Worm (Caenorhabditis elegans) whole organism, L3 larva: Measurements from ENCODE around the gene sra-29.
A peak's percentile ranks its signal among the peaks of the same experiment; 100 is the strongest.

Source experiments
- R02D3.7 ChIP-seq: fragments of 150-350 bp; optimal IDR thresholded peaks from 2 replicates; lab custom pipeline; 2014; ENCODE audit warnings: missing biosample characterization, missing genetic modification characterization
- ZK546.5 ChIP-seq: sonication (generic microtip); optimal IDR thresholded peaks from 2 replicates; lab custom pipeline; 2017; ENCODE audit warnings: missing biosample characterization, missing genetic modification characterization
- aly-2 ChIP-seq: fragments of 150-350 bp; optimal IDR thresholded peaks from 2 replicates; lab custom pipeline; 2014; ENCODE audit warnings: missing biosample characterization, missing genetic modification characterization
- ama-1 ChIP-seq: fragments of 150-350 bp; optimal IDR thresholded peaks from 2 replicates; lab custom pipeline; 2018
- ceh-28 ChIP-seq: fragments of 150-350 bp; optimal IDR thresholded peaks from 2 replicates; lab custom pipeline; 2014; ENCODE audit warnings: missing biosample characterization, missing genetic modification reagents, missing genetic modification characterization
- egl-5 ChIP-seq: fragments of 150-350 bp; optimal IDR thresholded peaks from 2 replicates; lab custom pipeline; 2017; ENCODE audit warnings: missing biosample characterization, missing genetic modification reagents, missing genetic modification characterization, inconsistent platforms
- elt-2 ChIP-seq: sonication (generic microtip); optimal IDR thresholded peaks from 2 replicates; lab custom pipeline; 2016; ENCODE audit warnings: missing genetic modification reagents, mild to moderate bottlenecking, missing genetic modification characterization, missing compliant biosample characterization
- elt-3 ChIP-seq, 3 experiments: fragments of 150-350 bp in 1 of 3; sonication (generic microtip) in 2 of 3; optimal IDR thresholded peaks; 2 replicates in 2 of 3; 4 replicates in 1 of 3; lab custom pipeline; 2014 to 2017; ENCODE audit warnings: missing biosample characterization in 3 of 3, missing genetic modification characterization in 3 of 3
- fos-1 ChIP-seq: fragments of 150-350 bp; optimal IDR thresholded peaks from 2 replicates; lab custom pipeline; 2014; ENCODE audit warnings: missing biosample characterization, missing genetic modification characterization
- hmg-11 ChIP-seq: sonication (generic microtip); optimal IDR thresholded peaks from 2 replicates; lab custom pipeline; 2016; ENCODE audit warnings: missing genetic modification characterization, missing compliant biosample characterization
- jun-1 ChIP-seq: fragments of 150-350 bp; optimal IDR thresholded peaks from 2 replicates; lab custom pipeline; 2014; ENCODE audit warnings: missing biosample characterization, missing genetic modification reagents, missing genetic modification characterization
- lin-15B ChIP-seq: fragments of 150-350 bp; optimal IDR thresholded peaks from 2 replicates; lab custom pipeline; 2014; ENCODE audit warnings: missing biosample characterization, missing genetic modification characterization
- lin-39 ChIP-seq: fragments of 150-350 bp; optimal IDR thresholded peaks from 2 replicates; lab custom pipeline; 2018; ENCODE audit warnings: missing biosample characterization, missing genetic modification reagents, missing genetic modification characterization
- lsy-12 ChIP-seq: sonication (generic microtip); optimal IDR thresholded peaks from 2 replicates; lab custom pipeline; 2016; ENCODE audit warnings: mild to moderate bottlenecking, missing genetic modification characterization, missing compliant biosample characterization
- mdl-1 ChIP-seq: fragments of 150-350 bp; optimal IDR thresholded peaks from 2 replicates; lab custom pipeline; 2014; ENCODE audit warnings: missing biosample characterization, missing genetic modification characterization
- mml-1 ChIP-seq: fragments of 150-350 bp; sonication (generic microtip); optimal IDR thresholded peaks from 3 replicates; lab custom pipeline; 2014; ENCODE audit warnings: missing biosample characterization, missing genetic modification characterization
- nhr-23 ChIP-seq: fragments of 150-350 bp; optimal IDR thresholded peaks from 2 replicates; lab custom pipeline; 2014; ENCODE audit warnings: missing biosample characterization, missing genetic modification reagents, missing genetic modification characterization
- nhr-25 ChIP-seq: sonication (generic microtip); optimal IDR thresholded peaks from 2 replicates; lab custom pipeline; 2017; ENCODE audit warnings: missing biosample characterization, missing genetic modification characterization
- nhr-28 ChIP-seq: fragments of 150-350 bp; optimal IDR thresholded peaks from 2 replicates; lab custom pipeline; 2014; ENCODE audit warnings: missing biosample characterization, missing genetic modification characterization
- nhr-43 ChIP-seq: sonication (generic microtip); optimal IDR thresholded peaks from 2 replicates; lab custom pipeline; 2016; ENCODE audit warnings: mild to moderate bottlenecking, missing genetic modification characterization, missing compliant biosample characterization; ENCODE audit not compliant: poor library complexity, severe bottlenecking
- nhr-76 ChIP-seq: fragments of 150-350 bp; sonication (generic microtip); optimal IDR thresholded peaks from 5 replicates; lab custom pipeline; 2014; ENCODE audit warnings: missing biosample characterization, missing genetic modification characterization
- nhr-77 ChIP-seq: fragments of 150-350 bp; optimal IDR thresholded peaks from 2 replicates; lab custom pipeline; 2014; ENCODE audit warnings: missing biosample characterization, missing genetic modification characterization
- pha-4 ChIP-seq: fragments of 150-350 bp; optimal IDR thresholded peaks from 2 replicates; lab custom pipeline; 2014; ENCODE audit warnings: missing biosample characterization, missing genetic modification reagents, missing genetic modification characterization
- pqm-1 ChIP-seq: fragments of 150-350 bp; optimal IDR thresholded peaks from 2 replicates; lab custom pipeline; 2017; ENCODE audit warnings: missing biosample characterization, missing genetic modification characterization, inconsistent platforms
- skn-1 ChIP-seq: fragments of 150-350 bp; optimal IDR thresholded peaks from 2 replicates; lab custom pipeline; 2014; ENCODE audit warnings: missing biosample characterization, missing genetic modification characterization
- snpc-4 ChIP-seq: fragments of 150-350 bp; optimal IDR thresholded peaks from 2 replicates; lab custom pipeline; 2014; ENCODE audit warnings: missing biosample characterization, missing genetic modification characterization
- tbx-2 ChIP-seq: sonication (generic microtip); optimal IDR thresholded peaks from 2 replicates; lab custom pipeline; 2016; ENCODE audit warnings: mild to moderate bottlenecking, missing genetic modification characterization, missing compliant biosample characterization
- zag-1 ChIP-seq: fragments of 150-350 bp; optimal IDR thresholded peaks from 2 replicates; lab custom pipeline; 2014; ENCODE audit warnings: missing biosample characterization, missing genetic modification characterization
- ztf-11 ChIP-seq: fragments of 150-350 bp; optimal IDR thresholded peaks from 2 replicates; lab custom pipeline; 2014; ENCODE audit warnings: missing biosample characterization, missing genetic modification characterization

sra-29 gene

ce11 chrII:6619007-6619406 is 43.5 kb upstream of the sra-29 start:
- TF ChIP-seq ZK546.5 (no peak), nhr-43 (tag; lab: Kevin White, UChicago) (peak; percentile 19), nhr-25 (tag; lab: Kevin White, UChicago) (peak; percentile 10), nhr-77 (tag; lab: Kevin White, UChicago) (no peak), ceh-28 (tag; lab: Kevin White, UChicago) (peak; percentile 4), elt-3 (tag; optimal IDR thresholded peaks at IDR 0.05; lab: Kevin White, UChicago) (peak in 1 of 3 experiments; percentile 27), ama-1 (lab: Kevin White, UChicago) (no peak), nhr-23 (peak; percentile 46)

ce11 chrII:6616770-6617169 is 41.2 kb upstream of the sra-29 start, which contains the start of gene klf-3:
TSS of gene klf-3 (plus strand) at chrII:6616878.
- no peak for TF ChIP-seq nhr-76 (tag; lab: Kevin White, UChicago)
- TF ChIP-seq elt-3 (tag; optimal IDR thresholded peaks at IDR 0.05; lab: Kevin White, UChicago), result no peak
- TF ChIP-seq egl-5 (tag; lab: Kevin White, UChicago), result no peak
- TF ChIP-seq nhr-77 (tag; lab: Kevin White, UChicago), result no peak
- TF ChIP-seq hmg-11, result no peak
- no peak for TF ChIP-seq skn-1 (tag; lab: Kevin White, UChicago)

- no peak for TF ChIP-seq skn-1 (tag; lab: Kevin White, UChicago)
- TF ChIP-seq jun-1 (tag; lab: Kevin White, UChicago), result peak; percentile 79
- no peak for TF ChIP-seq nhr-23
- peak; percentile 88 for TF ChIP-seq elt-2 (tag; lab: Kevin White, UChicago)
- TF ChIP-seq pqm-1 (tag; lab: Kevin White, UChicago), result peak; percentile 65
Observed at ce11 chrII:6616135-6616534, 40.6 kb upstream of the sra-29 start.

- no peak for TF ChIP-seq zag-1
- TF ChIP-seq aly-2 (tag; lab: Kevin White, UChicago), result no peak
- TF ChIP-seq lin-39 (tag; lab: Kevin White, UChicago), result no peak
- peak; percentile 93 for TF ChIP-seq elt-2 (tag; lab: Kevin White, UChicago)
- TF ChIP-seq skn-1 (tag; lab: Kevin White, UChicago), result peak; percentile 50
- TF ChIP-seq hmg-11, result no peak
- no peak for TF ChIP-seq tbx-2 (tag; lab: Kevin White, UChicago)
- no peak for TF ChIP-seq R02D3.7 (tag; lab: Kevin White, UChicago)
- no peak for TF ChIP-seq mml-1 (tag; lab: Kevin White, UChicago)
- TF ChIP-seq nhr-28 (tag; lab: Kevin White, UChicago), result no peak
- TF ChIP-seq pha-4 (tag; lab: Kevin White, UChicago), result peak; percentile 36
- TF ChIP-seq pqm-1 (tag; lab: Kevin White, UChicago), result peak; percentile 90
Observed at ce11 chrII:6615232-6616029, 39.9 kb upstream of the sra-29 start.

- no peak for TF ChIP-seq jun-1 (tag; lab: Kevin White, UChicago)
- TF ChIP-seq elt-2 (tag; lab: Kevin White, UChicago), result peak; percentile 72
- TF ChIP-seq snpc-4 (tag; lab: Kevin White, UChicago), result no peak
- peak; percentile 23 for TF ChIP-seq pqm-1 (tag; lab: Kevin White, UChicago)
- TF ChIP-seq, all 47 proteins: peak for 2
Observed at ce11 chrII:6614500-6614899, 39.0 kb upstream of the sra-29 start.

- TF ChIP-seq elt-2 (tag; lab: Kevin White, UChicago), result peak; percentile 84
- peak; percentile 30 for TF ChIP-seq mdl-1 (tag; lab: Kevin White, UChicago)
- TF ChIP-seq fos-1 (tag; lab: Kevin White, UChicago), result no peak
- peak; percentile 24 for TF ChIP-seq pha-4 (tag; lab: Kevin White, UChicago)
- TF ChIP-seq pqm-1 (tag; lab: Kevin White, UChicago), result peak; percentile 67
- TF ChIP-seq R02D3.7 (tag; lab: Kevin White, UChicago), result no peak
- no peak for TF ChIP-seq mml-1 (tag; lab: Kevin White, UChicago)
Observed at ce11 chrII:6612544-6612943, 37.0 kb upstream of the sra-29 start.

ce11 chrII:6610262-6610661 is 34.7 kb upstream of the sra-29 start:
- TF ChIP-seq skn-1 (tag; lab: Kevin White, UChicago), result no peak
- no peak for TF ChIP-seq pqm-1 (tag; lab: Kevin White, UChicago)
- no peak for TF ChIP-seq mdl-1 (tag; lab: Kevin White, UChicago)
- no peak for TF ChIP-seq lsy-12 (tag; lab: Kevin White, UChicago)
- no peak for TF ChIP-seq nhr-76 (tag; lab: Kevin White, UChicago)
- no peak for TF ChIP-seq ztf-11 (tag; lab: Kevin White, UChicago)
- TF ChIP-seq lin-15B (tag; lab: Kevin White, UChicago), result no peak
- no peak for TF ChIP-seq lin-39 (tag; lab: Kevin White, UChicago)
- TF ChIP-seq, all 47 proteins: peak for 0
